Worm (Caenorhabditis elegans): ENCODE results near the gene srj-27.
"Not testable (repeated sequence)": the region's sequence is repeated elsewhere in the genome, so short reads cannot be mapped to it uniquely, and the experiment has no call there.

The srj-27 gene

DNA sequence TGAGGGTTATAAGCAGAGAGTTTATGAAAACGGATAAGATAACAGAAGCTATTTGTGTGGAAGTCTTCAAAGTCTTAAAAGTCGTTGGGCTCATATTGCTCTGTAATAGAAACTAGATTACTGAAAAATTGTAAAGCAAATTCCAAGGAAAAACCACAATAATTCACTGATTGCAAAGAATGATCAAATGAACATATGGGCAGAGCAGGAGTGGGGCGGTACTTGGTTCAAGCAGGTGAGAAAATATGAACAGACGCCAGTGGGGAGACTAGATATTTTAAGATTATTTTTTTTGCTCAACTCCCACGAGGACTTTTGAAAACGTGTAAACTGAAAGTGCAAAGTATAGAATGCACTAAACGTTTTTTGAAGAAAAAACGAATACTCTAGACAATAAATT, 5.1 kb upstream of the srj-27 start, which contains the start of gene str-171:
Gene str-171 (minus strand): TSS at position 101 of the 400 bp plus-strand sequence.
- TF ChIP-seq hlh-1 (tag; optimal IDR thresholded peaks at IDR 0.05), result no peak
- no peak for TF ChIP-seq unc-120 (tag; optimal IDR thresholded peaks at IDR 0.05; ENCODE audit: poor library complexity, severe bottlenecking)
- TF ChIP-seq bed-3 (GFP tag; optimal IDR thresholded peaks at IDR 0.05), result no peak
- no peak for TF ChIP-seq nhr-76 (tag; optimal IDR thresholded peaks at IDR 0.05)
- no peak for TF ChIP-seq snpc-4 (tag; optimal IDR thresholded peaks at IDR 0.05)
- no peak for TF ChIP-seq nhr-2 (tag; optimal IDR thresholded peaks at IDR 0.05)

DNA sequence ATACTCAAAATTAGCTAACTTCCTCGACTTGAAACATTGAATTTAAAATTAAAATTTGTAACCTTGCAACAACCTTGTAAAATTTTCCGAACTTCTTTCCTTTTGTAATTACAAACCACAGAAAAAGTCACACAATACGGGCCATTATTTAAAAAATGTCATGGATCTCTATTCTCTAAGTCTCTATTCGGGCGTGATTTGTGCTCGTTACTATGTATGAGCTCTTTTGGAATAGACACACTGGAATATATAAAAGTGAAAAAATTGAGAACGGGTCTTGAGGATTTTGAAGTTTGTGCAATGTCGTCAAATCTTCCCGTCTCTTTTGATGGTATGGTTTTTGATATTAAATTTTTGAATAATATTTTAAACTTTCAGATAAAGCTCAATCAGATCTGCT, 642 bp upstream of the srj-27 start, which contains the start of gene srr-7:
Gene srr-7 (plus strand): TSS at position 301 of the 400 bp plus-strand sequence.
- no peak for TF ChIP-seq pha-4 (tag; optimal IDR thresholded peaks at IDR 0.05)
- no peak for TF ChIP-seq lsy-2 (tag; optimal IDR thresholded peaks at IDR 0.05)
- no peak for TF ChIP-seq ces-1 (GFP tag; optimal IDR thresholded peaks at IDR 0.05)
- TF ChIP-seq nhr-76 (tag; optimal IDR thresholded peaks at IDR 0.05), result no peak

DNA sequence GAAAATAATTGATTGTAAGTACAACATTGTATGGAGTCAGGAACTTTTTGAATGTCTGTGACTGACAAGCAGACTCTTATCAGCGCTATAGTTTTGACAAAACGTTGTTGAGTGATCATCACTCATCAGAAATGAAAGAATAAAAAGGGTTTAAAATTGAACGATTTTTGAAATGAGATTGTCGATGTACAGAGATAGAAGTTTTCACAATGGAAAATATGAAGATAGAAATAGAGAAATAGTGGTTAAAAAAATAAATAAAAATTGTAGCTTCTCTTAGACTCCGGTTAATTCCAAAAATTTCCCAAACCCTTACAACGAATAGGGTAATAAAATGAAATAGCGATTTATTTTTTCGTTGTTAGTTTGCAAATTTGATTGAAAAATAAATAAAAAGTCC, 2.2 kb downstream of the srj-27 start, which contains the start of gene ugt-30:
Gene ugt-30 (minus strand): TSS at position 101 of the 400 bp plus-strand sequence.
- TF ChIP-seq nhr-237, elt-3, nhr-12 (tag; optimal IDR thresholded peaks at IDR 0.05): not testable (repeated sequence)

DNA sequence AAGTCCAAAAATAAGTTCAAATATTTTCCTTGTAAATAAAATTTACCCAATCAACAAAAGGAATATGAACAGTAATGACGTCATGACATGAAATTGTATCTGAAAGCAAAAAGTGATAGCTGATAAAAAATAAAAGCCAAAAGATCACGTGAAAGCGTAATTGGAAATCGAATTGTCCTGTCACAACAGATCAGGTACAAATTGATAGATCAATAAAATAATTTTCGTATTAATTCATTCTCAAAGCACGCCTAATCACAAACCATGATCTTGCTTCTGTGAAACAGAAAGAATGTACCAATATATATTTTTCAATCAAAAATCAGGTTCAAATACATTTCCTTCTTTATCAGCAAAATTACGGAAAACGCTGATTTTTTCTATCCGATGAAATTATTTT, 7.8 kb downstream of the srj-27 start, which contains the start of gene flor-1:
Gene flor-1 (minus strand): TSS at position 101 of the 400 bp plus-strand sequence.
- no peak for TF ChIP-seq pha-4 (tag; optimal IDR thresholded peaks at IDR 0.05)
- no peak for TF ChIP-seq unc-39 (tag; optimal IDR thresholded peaks at IDR 0.05)
- no peak for TF ChIP-seq cnd-1 (tag; optimal IDR thresholded peaks at IDR 0.05)
- no peak for TF ChIP-seq elt-1 (tag; optimal IDR thresholded peaks at IDR 0.05; ENCODE audit: borderline replicate concordance, insufficient read depth)
- TF ChIP-seq unc-62 (GFP tag; optimal IDR thresholded peaks at IDR 0.05), result no peak
- TF ChIP-seq hlh-1 (tag; optimal IDR thresholded peaks at IDR 0.05), result no peak
- no peak for TF ChIP-seq mls-2 (tag; optimal IDR thresholded peaks at IDR 0.05)
- no peak for TF ChIP-seq ztf-11 (tag; optimal IDR thresholded peaks at IDR 0.05)
- TF ChIP-seq lin-32 (GFP tag; optimal IDR thresholded peaks at IDR 0.05), result no peak
- no peak for TF ChIP-seq flh-1 (GFP tag; optimal IDR thresholded peaks at IDR 0.05)
- TF ChIP-seq nhr-12 (tag; optimal IDR thresholded peaks at IDR 0.05), result no peak
- TF ChIP-seq unc-120 (tag; optimal IDR thresholded peaks at IDR 0.05; ENCODE audit: poor library complexity, severe bottlenecking), result no peak
- TF ChIP-seq zip-8 (tag; optimal IDR thresholded peaks at IDR 0.05), result no peak
- no peak for TF ChIP-seq mep-1 (tag; optimal IDR thresholded peaks at IDR 0.05)
- TF ChIP-seq lsy-2 (tag; optimal IDR thresholded peaks at IDR 0.05), result no peak
- no peak for TF ChIP-seq ceh-39 (tag; optimal IDR thresholded peaks at IDR 0.05)
- TF ChIP-seq mab-5 (tag; optimal IDR thresholded peaks at IDR 0.05), result no peak

DNA sequence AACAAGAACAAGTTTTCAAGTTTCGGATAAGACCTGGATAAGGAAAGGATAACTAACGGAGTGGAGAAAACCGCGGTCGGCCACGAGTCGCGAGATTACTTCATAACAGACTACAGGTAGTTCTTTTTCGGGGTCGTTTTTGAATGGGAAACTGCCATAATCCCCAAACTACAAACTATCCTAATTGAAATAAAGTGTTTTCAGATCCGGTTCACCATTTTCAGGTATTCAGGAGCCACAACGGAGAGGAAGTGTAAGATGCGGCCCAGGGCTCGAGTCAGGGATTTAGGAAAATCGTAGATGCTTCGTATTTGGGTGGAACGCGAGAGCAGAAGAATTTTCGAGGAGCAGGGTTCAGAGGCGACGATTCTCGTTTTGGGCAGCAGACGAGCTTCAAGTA, 11.3 kb downstream of the srj-27 start, which contains the start of gene T01G5.8:
Gene T01G5.8 (plus strand): TSS at position 301 of the 400 bp plus-strand sequence.
- not testable (repeated sequence) for TF ChIP-seq elt-3 (tag; optimal IDR thresholded peaks at IDR 0.05); M03D4.4 (tag; optimal IDR thresholded peaks at IDR 0.05); tbx-8 (GFP tag; optimal IDR thresholded peaks at IDR 0.05)

DNA sequence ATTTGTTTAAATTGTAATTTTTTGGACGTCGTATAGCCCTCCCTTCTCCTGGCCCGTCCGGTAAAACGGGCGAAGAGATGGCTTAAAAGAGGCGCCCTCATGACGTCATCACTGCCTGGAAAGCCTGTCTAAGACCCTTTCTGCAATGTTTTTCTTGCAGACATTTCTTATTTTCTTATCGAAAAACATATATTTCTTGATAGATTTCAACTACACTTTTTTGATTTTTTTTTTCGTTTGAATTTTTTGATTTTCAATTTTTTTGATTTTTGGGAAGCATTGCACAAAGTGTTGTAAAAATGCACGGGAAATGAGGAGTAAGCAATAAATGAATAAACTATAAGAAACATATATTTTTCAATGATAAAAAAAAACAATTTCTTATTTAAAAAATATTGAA, 13.3 kb downstream of the srj-27 start, which contains the start of gene T01G5.6:
Gene T01G5.6 (minus strand): TSS at position 101 of the 400 bp plus-strand sequence.
- TF ChIP-seq nhr-2 (tag; optimal IDR thresholded peaks at IDR 0.05), result no peak
- TF ChIP-seq unc-120 (tag; optimal IDR thresholded peaks at IDR 0.05; ENCODE audit: poor library complexity, severe bottlenecking), result no peak

DNA sequence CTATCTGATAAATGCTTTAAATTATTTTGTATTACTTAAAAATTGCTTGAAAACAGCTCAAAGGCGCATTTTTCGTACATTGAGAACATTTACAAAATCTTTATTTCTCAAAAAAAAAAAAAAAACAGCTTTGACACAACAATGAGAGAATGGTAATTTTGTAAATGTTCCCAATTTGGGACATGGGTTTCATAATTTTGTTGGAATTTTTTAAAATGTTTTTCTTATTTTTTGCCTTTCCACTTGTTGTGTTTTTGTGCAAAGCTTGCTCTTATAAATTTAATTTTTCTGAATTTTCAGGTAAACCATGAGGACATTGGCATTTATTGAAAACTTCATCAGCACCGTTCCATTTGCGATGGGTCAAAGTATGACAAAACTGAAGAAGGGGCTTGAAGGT, 15.7 kb downstream of the srj-27 start, which contains the start of gene T01G5.7:
Gene T01G5.7 (plus strand): TSS at position 301 of the 400 bp plus-strand sequence.
- TF ChIP-seq ceh-83 (GFP tag; optimal IDR thresholded peaks at IDR 0.05) (no peak), cnd-1 (tag; optimal IDR thresholded peaks at IDR 0.05) (no peak), ceh-39 (tag; optimal IDR thresholded peaks at IDR 0.05) (no peak), unc-39 (tag; optimal IDR thresholded peaks at IDR 0.05) (no peak), sem-2 (GFP tag; optimal IDR thresholded peaks at IDR 0.05) (no peak), sptf-1 (tag; optimal IDR thresholded peaks at IDR 0.05) (no peak), mls-2 (tag; optimal IDR thresholded peaks at IDR 0.05) (no peak), unc-62 (GFP tag; optimal IDR thresholded peaks at IDR 0.05) (no peak), snpc-4 (tag; optimal IDR thresholded peaks at IDR 0.05) (no peak), ces-1 (GFP tag; optimal IDR thresholded peaks at IDR 0.05) (no peak), M03D4.4 (tag; optimal IDR thresholded peaks at IDR 0.05) (no peak), nhr-76 (tag; optimal IDR thresholded peaks at IDR 0.05) (no peak)

All from whole organism, mixed stage, embryonic.